Fruit fly (Drosophila melanogaster) whole organism, embryonic: ENCODE data around the gene bib.

ENCODE experiments used
- Ada2b ChIP-seq: fragments of 200-800 bp; sonication (Bioruptor generic); IDR thresholded peaks from 2 replicates; pipeline ENCODE4 v1.3.6; 2022; ENCODE audit warnings: missing biosample characterization, missing genetic modification characterization
- Awh ChIP-seq: fragments of 200-800 bp; sonication (Bioruptor generic); IDR thresholded peaks from 2 replicates; pipeline ENCODE4, ENCODE4 v1.3.6; 2022; ENCODE audit warnings: missing biosample characterization, missing genetic modification characterization
- Bgb ChIP-seq: fragments of 200-800 bp; sonication (Bioruptor generic); IDR thresholded peaks from 2 replicates; pipeline ENCODE4 v1.3.6; 2022; ENCODE audit warnings: missing biosample characterization, missing genetic modification characterization; ENCODE audit not compliant: partially characterized antibody
- C15 ChIP-seq: fragments of 200-800 bp; sonication (Bioruptor generic); IDR thresholded peaks from 3 replicates; pipeline ENCODE4 v1.3.6; 2022; ENCODE audit warnings: missing biosample characterization, missing genetic modification characterization
- CG10565 ChIP-seq: fragments of 200-800 bp; sonication (Bioruptor generic); optimal IDR thresholded peaks from 3 replicates; lab custom pipeline; 2016; ENCODE audit warnings: missing biosample characterization, mild to moderate bottlenecking, missing genetic modification characterization
- CG10979 ChIP-seq: fragments of 200-800 bp; sonication (Bioruptor generic); optimal IDR thresholded peaks from 2 replicates; lab custom pipeline; 2018; ENCODE audit warnings: missing biosample characterization, mild to moderate bottlenecking, missing genetic modification characterization, moderate library complexity
- CG12236 ChIP-seq: fragments of 200-800 bp; sonication (Bioruptor generic); optimal IDR thresholded peaks from 2 replicates; lab custom pipeline; 2016; ENCODE audit warnings: missing biosample characterization, missing genetic modification characterization
- CG14860 ChIP-seq: fragments of 200-800 bp; sonication (Bioruptor generic); IDR thresholded peaks from 3 replicates; pipeline ENCODE4 v1.3.6; 2022; ENCODE audit warnings: missing biosample characterization, missing genetic modification characterization; ENCODE audit not compliant: partially characterized antibody
- CG15269 ChIP-seq: fragments of 200-800 bp; sonication (Bioruptor generic); optimal IDR thresholded peaks from 2 replicates; lab custom pipeline; 2018; ENCODE audit warnings: missing biosample characterization, mild to moderate bottlenecking, missing genetic modification characterization, moderate library complexity
- CG15514 ChIP-seq: fragments of 200-800 bp; sonication (Bioruptor generic); optimal IDR thresholded peaks from 3 replicates; lab custom pipeline; 2017; ENCODE audit warnings: missing biosample characterization, missing genetic modification characterization, mild to moderate bottlenecking, moderate library complexity, missing genetic modification reagents
- CG16863 ChIP-seq: fragments of 200-800 bp; sonication (Bioruptor generic); optimal IDR thresholded peaks from 3 replicates; lab custom pipeline; 2016; ENCODE audit warnings: missing biosample characterization, missing genetic modification characterization
- CG17186 ChIP-seq: fragments of 200-800 bp; sonication (Bioruptor generic); optimal IDR thresholded peaks from 3 replicates; lab custom pipeline; 2017; ENCODE audit warnings: missing biosample characterization, missing genetic modification reagents, missing genetic modification characterization
- CG18764 ChIP-seq: fragments of 200-800 bp; sonication (Bioruptor generic); optimal IDR thresholded peaks from 3 replicates; lab custom pipeline; 2016; ENCODE audit warnings: missing biosample characterization, missing genetic modification characterization
- CG3065 ChIP-seq: fragments of 200-800 bp; sonication (Bioruptor generic); optimal IDR thresholded peaks from 2 replicates; lab custom pipeline; 2016; ENCODE audit warnings: missing biosample characterization, missing genetic modification characterization
- CG32767 ChIP-seq: fragments of 200-800 bp; sonication (Bioruptor generic); IDR thresholded peaks from 2 replicates; pipeline ENCODE4 v1.3.6; 2022; ENCODE audit warnings: missing biosample characterization, missing genetic modification characterization
- CG34224 ChIP-seq: fragments of 200-800 bp; sonication (Bioruptor generic); IDR thresholded peaks from 3 replicates; pipeline ENCODE4 v1.3.6; 2022; ENCODE audit warnings: missing biosample characterization, missing genetic modification characterization; ENCODE audit not compliant: partially characterized antibody
- CG3995 ChIP-seq: fragments of 200-800 bp; sonication (Bioruptor generic); optimal IDR thresholded peaks from 3 replicates; lab custom pipeline; 2016; ENCODE audit warnings: missing biosample characterization, missing genetic modification characterization
- CG4282 ChIP-seq: fragments of 200-800 bp; sonication (Bioruptor generic); optimal IDR thresholded peaks from 2 replicates; lab custom pipeline; 2016; ENCODE audit warnings: missing biosample characterization, missing genetic modification characterization
- CG4404 ChIP-seq: fragments of 200-800 bp; sonication (Bioruptor generic); IDR thresholded peaks from 2 replicates; pipeline ENCODE4 v1.3.6; 2022; ENCODE audit warnings: missing biosample characterization, missing genetic modification characterization
- CG8388 ChIP-seq: fragments of 200-800 bp; sonication (Bioruptor generic); optimal IDR thresholded peaks from 2 replicates; lab custom pipeline; 2019; ENCODE audit warnings: missing biosample characterization, mild to moderate bottlenecking, missing genetic modification characterization, moderate library complexity
- CG9817 ChIP-seq: fragments of 200-800 bp; sonication (Bioruptor generic); optimal IDR thresholded peaks from 2 replicates; lab custom pipeline; 2018; ENCODE audit warnings: missing biosample characterization, mild to moderate bottlenecking, missing genetic modification characterization, moderate library complexity
- Camta ChIP-seq: fragments of 200-800 bp; sonication (Bioruptor generic); optimal IDR thresholded peaks from 2 replicates; lab custom pipeline; 2016; ENCODE audit warnings: missing biosample characterization, missing genetic modification characterization
- Dbx ChIP-seq: fragments of 200-800 bp; sonication (Bioruptor generic); IDR thresholded peaks from 3 replicates; pipeline ENCODE4 v1.3.6; 2022; ENCODE audit warnings: missing biosample characterization, missing genetic modification characterization
- Dll ChIP-seq: fragments of 200-800 bp; sonication (Bioruptor generic); IDR thresholded peaks from 4 replicates; pipeline ENCODE4 v1.3.6; 2022; ENCODE audit warnings: missing biosample characterization, missing genetic modification characterization; ENCODE audit not compliant: partially characterized antibody
- Ets97D ChIP-seq: fragments of 200-800 bp; sonication (Bioruptor generic); optimal IDR thresholded peaks from 3 replicates; lab custom pipeline; 2016; ENCODE audit warnings: missing biosample characterization, missing genetic modification characterization
- MBD-R2 ChIP-seq: fragments of 200-800 bp; sonication (Bioruptor generic); IDR thresholded peaks from 2 replicates; pipeline ENCODE4 v1.3.6; 2022; ENCODE audit warnings: missing biosample characterization, missing genetic modification characterization
- Meics ChIP-seq: fragments of 200-800 bp; sonication (Bioruptor generic); optimal IDR thresholded peaks from 2 replicates; lab custom pipeline; 2017; ENCODE audit warnings: missing biosample characterization, mild to moderate bottlenecking, missing genetic modification characterization
- Nf-YC ChIP-seq: fragments of 200-800 bp; optimal IDR thresholded peaks from 3 replicates; lab custom pipeline; 2019; ENCODE audit warnings: missing biosample characterization, mild to moderate bottlenecking, missing genetic modification characterization, moderate library complexity
- Opbp ChIP-seq: fragments of 200-800 bp; sonication (Bioruptor generic); IDR thresholded peaks from 3 replicates; pipeline ENCODE4 v1.3.6; 2022; ENCODE audit warnings: missing biosample characterization, missing genetic modification characterization; ENCODE audit not compliant: partially characterized antibody
- Pdp1 ChIP-seq, 2 experiments: fragments of 200-800 bp; sonication (Bioruptor generic); optimal IDR thresholded peaks; 3 replicates each; lab custom pipeline; 2016; ENCODE audit warnings: missing biosample characterization in 2 of 2, missing genetic modification characterization in 2 of 2, mild to moderate bottlenecking in 1 of 2, moderate library complexity in 1 of 2
- Sry-β ChIP-seq: fragments of 200-800 bp; sonication (Bioruptor generic); optimal IDR thresholded peaks from 2 replicates; lab custom pipeline; 2018; ENCODE audit warnings: missing biosample characterization, mild to moderate bottlenecking, missing genetic modification characterization, moderate library complexity
- Trl ChIP-seq, 3 experiments: fragments of >200 bp in 2 of 3; fragments of 200-800 bp in 1 of 3; sonication (Bioruptor generic) in 1 of 3; optimal IDR thresholded peaks; 2 replicates in 1 of 3; 3 replicates in 2 of 3; lab custom pipeline; 2016 to 2017; ENCODE audit warnings: missing biosample characterization in 1 of 3, missing genetic modification characterization in 1 of 3
- caup ChIP-seq: fragments of 200-800 bp; sonication (Bioruptor generic); optimal IDR thresholded peaks from 3 replicates; lab custom pipeline; 2017; ENCODE audit warnings: missing biosample characterization, mild to moderate bottlenecking, missing genetic modification characterization, moderate library complexity; ENCODE audit not compliant: severe bottlenecking
- dpn ChIP-seq, 2 experiments: fragments of 200-800 bp; sonication (Bioruptor generic); optimal IDR thresholded peaks; 3 replicates each; lab custom pipeline; 2016; ENCODE audit warnings: missing biosample characterization in 2 of 2, missing genetic modification characterization in 2 of 2
- grau ChIP-seq: fragments of 200-800 bp; optimal IDR thresholded peaks from 3 replicates; lab custom pipeline; 2019; ENCODE audit warnings: missing biosample characterization, mild to moderate bottlenecking, missing genetic modification characterization, moderate library complexity
- insv ChIP-seq, 2 experiments: fragments of 200-800 bp; sonication (Bioruptor generic); optimal IDR thresholded peaks; 3 replicates each; lab custom pipeline; 2016 to 2018; ENCODE audit warnings: missing biosample characterization in 2 of 2, missing genetic modification characterization in 2 of 2
- lab ChIP-seq: fragments of 200-800 bp; sonication (Bioruptor generic); optimal IDR thresholded peaks from 3 replicates; lab custom pipeline; 2017; ENCODE audit warnings: missing biosample characterization, missing genetic modification characterization, mild to moderate bottlenecking, moderate library complexity, missing genetic modification reagents
- lmd ChIP-seq: fragments of 200-800 bp; sonication (Bioruptor generic); IDR thresholded peaks from 2 replicates; pipeline ENCODE4 v1.3.6; 2022; ENCODE audit warnings: missing biosample characterization, missing genetic modification characterization
- lov ChIP-seq, 2 experiments: fragments of 200-800 bp in 1 of 2; fragments of >200 bp in 1 of 2; sonication (Bioruptor generic) in 1 of 2; IDR thresholded peaks in 1 of 2; optimal IDR thresholded peaks in 1 of 2; 2 replicates in 1 of 2; 3 replicates in 1 of 2; pipeline versions ENCODE4 v1.3.6 to Lab custom; 2017 to 2022; ENCODE audit warnings: missing biosample characterization in 1 of 2, missing genetic modification characterization in 1 of 2
- prd ChIP-seq, 3 experiments: fragments of >200 bp in 2 of 3; fragments of 200-800 bp in 1 of 3; sonication (Bioruptor generic) in 1 of 3; optimal IDR thresholded peaks in 2 of 3; IDR thresholded peaks in 1 of 3; 2 replicates in 2 of 3; 3 replicates in 1 of 3; pipeline versions ENCODE4 v1.3.6 to Lab custom; 2017 to 2022; ENCODE audit warnings: missing biosample characterization in 1 of 3, missing genetic modification characterization in 1 of 3
- pzg ChIP-seq: fragments of 200-800 bp; sonication (Bioruptor generic); optimal IDR thresholded peaks from 3 replicates; lab custom pipeline; 2018; ENCODE audit warnings: missing biosample characterization, mild to moderate bottlenecking, missing genetic modification characterization, moderate library complexity
- rib ChIP-seq: fragments of 200-800 bp; sonication (Bioruptor generic); IDR thresholded peaks from 2 replicates; pipeline ENCODE4 v1.3.6; 2022; ENCODE audit warnings: missing biosample characterization, missing genetic modification characterization
- ro ChIP-seq: fragments of 200-800 bp; sonication (Bioruptor generic); IDR thresholded peaks from 2 replicates; pipeline ENCODE4 v1.3.6; 2022; ENCODE audit warnings: missing biosample characterization, missing genetic modification characterization
- sug ChIP-seq: fragments of 200-800 bp; optimal IDR thresholded peaks from 2 replicates; lab custom pipeline; 2019; ENCODE audit warnings: missing biosample characterization, mild to moderate bottlenecking, missing genetic modification characterization, moderate library complexity
- tup ChIP-seq: fragments of 200-800 bp; sonication (Bioruptor generic); optimal IDR thresholded peaks from 2 replicates; lab custom pipeline; 2016; ENCODE audit warnings: missing biosample characterization, mild to moderate bottlenecking, missing genetic modification characterization, moderate library complexity
- vvl ChIP-seq: fragments of 200-800 bp; sonication (Bioruptor generic); IDR thresholded peaks from 2 replicates; pipeline ENCODE4 v1.3.6; 2022; ENCODE audit warnings: missing biosample characterization, missing genetic modification characterization

bib gene

DNA sequence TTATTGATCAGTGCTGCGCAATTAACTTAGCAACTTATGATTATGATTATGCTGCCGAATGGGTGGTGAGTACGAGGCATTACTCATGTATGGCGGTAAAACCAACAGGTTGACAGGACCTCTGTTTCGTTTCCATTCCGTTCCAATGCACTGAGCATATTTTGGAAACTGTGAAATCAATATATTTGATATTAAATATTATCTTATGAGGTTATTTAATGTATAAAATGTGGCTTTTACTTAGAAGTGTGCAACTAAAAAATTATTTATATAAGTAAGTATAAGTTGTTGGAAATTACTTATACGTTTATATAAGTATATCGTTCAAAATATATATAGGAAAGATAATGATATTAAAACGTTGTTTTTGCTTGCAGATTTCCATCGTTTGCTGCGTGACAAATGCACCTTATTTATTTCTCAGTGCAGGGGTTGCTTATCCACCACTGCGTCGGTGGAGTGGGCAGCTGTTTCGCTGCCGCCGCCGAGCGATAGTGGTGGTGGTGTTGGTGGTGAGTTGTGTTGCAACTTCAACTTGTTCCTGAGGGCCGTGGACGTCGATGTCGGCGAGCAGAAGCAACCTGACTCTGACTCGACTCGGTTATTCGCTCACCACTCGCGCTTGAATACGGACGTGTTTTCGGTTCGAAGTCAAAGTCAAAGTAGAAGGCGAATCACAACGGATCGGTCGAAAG, at the start of gene bib (continued):
- TF ChIP-seq Bgb: no peak
- TF ChIP-seq Sry-β (GFP tag; lab: Kevin White, UChicago): peak; percentile 85
- TF ChIP-seq CG9817 (tag; lab: Kevin White, UChicago): peak; percentile 48
- no peak for TF ChIP-seq sug (tag; lab: Kevin White, UChicago)
- TF ChIP-seq Meics (GFP tag; lab: Kevin White, UChicago): peak; percentile 82
- peak; percentile 87 for TF ChIP-seq grau (tag; lab: Kevin White, UChicago)
- no peak for TF ChIP-seq pzg (GFP tag; lab: Kevin White, UChicago)
- no peak for TF ChIP-seq prd (optimal IDR thresholded peaks at IDR 0.05; lab: Kevin White, UChicago)
- TF ChIP-seq prd (GFP tag; IDR thresholded peaks at IDR 0.05; lab: Robert Waterston, UW): peak; percentile 81
- TF ChIP-seq CG16863: no peak
- no peak for TF ChIP-seq CG14860 (GFP tag; lab: Robert Waterston, UW)
- TF ChIP-seq CG15269 (tag; lab: Kevin White, UChicago): peak; percentile 77
- no peak; the same call in 1 of the 2 replicates for TF ChIP-seq ro (GFP tag; lab: Robert Waterston, UW)
- TF ChIP-seq CG34224: no peak
- TF ChIP-seq C15 (GFP tag; lab: Robert Waterston, UW): no peak
- TF ChIP-seq CG4282 (GFP tag; lab: Kevin White, UChicago): no peak
- peak; percentile 94 for TF ChIP-seq CG10979 (tag; lab: Kevin White, UChicago)
- peak; percentile 59 for TF ChIP-seq CG32767 (GFP tag; lab: Robert Waterston, UW)
- TF ChIP-seq Camta (GFP tag; lab: Kevin White, UChicago): no peak
- TF ChIP-seq CG18764: peak; percentile 71
- peak; percentile 74 for TF ChIP-seq vvl (GFP tag; lab: Robert Waterston, UW)
- TF ChIP-seq insv (GFP tag; optimal IDR thresholded peaks at IDR 0.05; lab: Kevin White, UChicago): peak in 1 of 2 experiments; percentile 25
- TF ChIP-seq lov (optimal IDR thresholded peaks at IDR 0.05; lab: Kevin White, UChicago): no peak
- TF ChIP-seq lov (GFP tag; IDR thresholded peaks at IDR 0.05; lab: Robert Waterston, UW): peak; percentile 64; the same call in 1 of the 3 replicates
- TF ChIP-seq CG3995 (GFP tag; lab: Kevin White, UChicago): no peak
- TF ChIP-seq Ets97D: peak; percentile 30
- peak; percentile 79 for TF ChIP-seq caup (GFP tag; lab: Kevin White, UChicago)
- 0 out of 3 replicates have a peak, but pooled peaks have one; percentile 19 for TF ChIP-seq Dbx
- TF ChIP-seq Awh (GFP tag; lab: Robert Waterston, UW): peak; percentile 56; the same call in 1 of the 2 replicates
- peak; percentile 39; the same call in 1 of the 2 replicates for TF ChIP-seq Ada2b
- TF ChIP-seq CG10565: peak; percentile 34
- peak; percentile 52 for TF ChIP-seq tup (GFP tag; lab: Kevin White, UChicago)
- no peak for TF ChIP-seq Trl (optimal IDR thresholded peaks at IDR 0.05; lab: Kevin White, UChicago)
- TF ChIP-seq Trl (GFP tag; optimal IDR thresholded peaks at IDR 0.05; lab: Kevin White, UChicago): peak; percentile 24
- TF ChIP-seq CG8388 (GFP tag; lab: Kevin White, UChicago): peak; percentile 87
- TF ChIP-seq Opbp: peak; percentile 49; the same call in 2 of the 3 replicates
- peak; percentile 1 to 82 for TF ChIP-seq dpn (GFP tag; optimal IDR thresholded peaks at IDR 0.05; lab: Kevin White, UChicago)
- peak; percentile 85 for TF ChIP-seq CG4404 (GFP tag; lab: Robert Waterston, UW)
- peak; percentile 88 for TF ChIP-seq lab (GFP tag; lab: Kevin White, UChicago)
- peak; percentile 64 for TF ChIP-seq Nf-YC (tag; lab: Kevin White, UChicago)
- no peak for TF ChIP-seq MBD-R2
- peak; percentile 74 for TF ChIP-seq lmd
- TF ChIP-seq CG12236 (GFP tag; lab: Kevin White, UChicago): no peak
- peak; percentile 41 for TF ChIP-seq CG17186 (GFP tag; lab: Kevin White, UChicago)
- peak; percentile 51 for TF ChIP-seq CG3065
- peak; percentile 52 for TF ChIP-seq CG15514 (GFP tag; lab: Kevin White, UChicago)
- TF ChIP-seq Pdp1 (GFP tag; optimal IDR thresholded peaks at IDR 0.05; lab: Kevin White, UChicago): peak; percentile 14 to 57
- no peak for TF ChIP-seq Dll (GFP tag; lab: Robert Waterston, UW)
- TF ChIP-seq rib: no peak
